Worm (Caenorhabditis elegans): ENCODE data around the gene F14E5.8.

F14E5.8 gene

DNA sequence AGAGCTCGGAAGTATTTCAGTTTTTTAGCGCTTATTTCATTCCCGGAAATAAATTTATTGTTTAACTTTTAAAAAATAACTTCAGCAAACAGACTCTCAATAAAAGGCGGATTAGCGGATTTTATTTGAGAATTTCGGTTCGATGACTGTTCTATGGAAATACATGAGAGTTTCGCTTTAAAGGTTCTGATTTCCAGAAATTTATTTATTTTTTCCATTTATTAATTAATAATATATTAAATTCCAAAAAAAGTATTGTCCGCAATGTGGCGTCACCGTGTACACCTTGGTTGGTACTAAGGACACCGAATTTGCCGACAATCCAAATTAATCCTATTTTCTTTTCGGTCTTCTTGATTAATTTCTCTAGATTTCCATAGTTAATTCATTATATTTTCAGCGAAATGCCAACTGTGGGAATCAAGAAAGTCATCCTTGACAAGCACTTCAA is 44.6 kb downstream of the F14E5.8 start, which contains the start of gene fars-3 (continued):
- TF ChIP-seq nhr-85 (tag) (peak; percentile 38), egl-13 (tag; optimal IDR thresholded peaks at IDR 0.05) (no peak), unc-130 (tag; optimal IDR thresholded peaks at IDR 0.05) (peak; percentile 38), swsn-7 (tag; optimal IDR thresholded peaks at IDR 0.05) (peak; percentile 8), ets-5 (GFP tag; IDR thresholded peaks at IDR 0.05) (no peak), skn-1 (tag; optimal IDR thresholded peaks at IDR 0.05) (peak; percentile 25), ceh-90 (tag; optimal IDR thresholded peaks at IDR 0.05) (no peak), egl-27 (tag; optimal IDR thresholded peaks at IDR 0.05) (no peak), tbx-2 (tag; optimal IDR thresholded peaks at IDR 0.05) (no peak), aly-2 (tag; optimal IDR thresholded peaks at IDR 0.05) (peak; percentile 46), nhr-12 (tag; optimal IDR thresholded peaks at IDR 0.05) (no peak), alr-1 (tag; optimal IDR thresholded peaks at IDR 0.05; ENCODE audit: borderline replicate concordance) (no peak), nhr-71 (tag; optimal IDR thresholded peaks at IDR 0.05) (peak; percentile 30), aha-1 (tag; optimal IDR thresholded peaks at IDR 0.05) (no peak), ceh-82 (tag; optimal IDR thresholded peaks at IDR 0.05) (no peak), sox-4 (tag; optimal IDR thresholded peaks at IDR 0.05) (no peak), C34B4.2 (tag; optimal IDR thresholded peaks at IDR 0.05) (no peak), snpc-4 (tag; optimal IDR thresholded peaks at IDR 0.05) (peak; percentile 12), nhr-20 (tag; optimal IDR thresholded peaks at IDR 0.05) (peak; percentile 5), rnt-1 (tag; optimal IDR thresholded peaks at IDR 0.05) (no peak), pag-3 (tag; optimal IDR thresholded peaks at IDR 0.05; ENCODE audit: borderline replicate concordance, insufficient read depth) (no peak), ama-1 (optimal IDR thresholded peaks at IDR 0.05) (peak; percentile 17), vab-15 (tag; optimal IDR thresholded peaks at IDR 0.05) (no peak), tlp-1 (tag; optimal IDR thresholded peaks at IDR 0.05) (no peak), pqm-1 (tag; optimal IDR thresholded peaks at IDR 0.05) (no peak), ceh-8 (GFP tag; optimal IDR thresholded peaks at IDR 0.05) (no peak), mep-1 (tag; optimal IDR thresholded peaks at IDR 0.05) (peak; percentile 70), jun-1 (tag; optimal IDR thresholded peaks at IDR 0.05) (no peak), xbp-1 (tag; optimal IDR thresholded peaks at IDR 0.05) (peak; percentile 13), C04F5.9 (tag; optimal IDR thresholded peaks at IDR 0.05) (no peak), nhr-19 (GFP tag; conservative IDR thresholded peaks at IDR 0.05) (no peak), blmp-1 (tag; optimal IDR thresholded peaks at IDR 0.05) (peak; percentile 52), efl-1 (optimal IDR thresholded peaks at IDR 0.05) (peak; percentile 1 to 8), efl-1 (GFP tag; optimal IDR thresholded peaks at IDR 0.05 in 1 of 2) (peak in 1 of 2 experiments; percentile 36), snu-23 (GFP tag; optimal IDR thresholded peaks at IDR 0.05) (peak; percentile 31), lsy-2 (tag; optimal IDR thresholded peaks at IDR 0.05) (peak; percentile 33 to 59), ztf-4 (tag; optimal IDR thresholded peaks at IDR 0.05) (no peak), fkh-4 (tag; optimal IDR thresholded peaks at IDR 0.05; ENCODE audit: borderline replicate concordance) (no peak), sptf-1 (tag; optimal IDR thresholded peaks at IDR 0.05) (no peak)

- TF ChIP-seq nhr-12 (tag; optimal IDR thresholded peaks at IDR 0.05) (no peak), Y116A8C.19 (tag; optimal IDR thresholded peaks at IDR 0.05; ENCODE audit: borderline replicate concordance) (no peak), unc-130 (tag; optimal IDR thresholded peaks at IDR 0.05) (no peak)
Measured at ce11 chrII:8466874-8467273, 47.0 kb downstream of the F14E5.8 start, which contains the start of gene F22B5.10. Gene F22B5.10 (plus strand): TSS chrII:8467174.

ce11 chrII:8467809-8468208 is 47.9 kb downstream of the F14E5.8 start, which contains the start of gene M05D6.2:
Gene M05D6.2 (plus strand): TSS chrII:8468109.
- TF ChIP-seq nhr-237 (tag; optimal IDR thresholded peaks at IDR 0.05) (no peak), efl-1 (optimal IDR thresholded peaks at IDR 0.05) (no peak), efl-1 (GFP tag; optimal IDR thresholded peaks at IDR 0.05 in 1 of 2) (peak in 1 of 2 experiments; percentile 17)
